Fruit fly (Drosophila melanogaster) whole organism, prepupa: ENCODE data around the gene CG45002.

ENCODE experiments used
- CG10631 ChIP-seq: fragments of 200-800 bp; sonication (Bioruptor generic); optimal IDR thresholded peaks from 2 replicates; lab custom pipeline; 2016; ENCODE audit warnings: missing biosample characterization, missing genetic modification characterization
- CG10669 ChIP-seq: fragments of 200-800 bp; sonication (Bioruptor generic); optimal IDR thresholded peaks from 3 replicates; lab custom pipeline; 2018; ENCODE audit warnings: missing biosample characterization, mild to moderate bottlenecking, missing genetic modification characterization, moderate library complexity
- CG15336 ChIP-seq: fragments of 200-800 bp; sonication (Bioruptor generic); IDR thresholded peaks from 2 replicates; pipeline ENCODE4 v1.3.6; 2022; ENCODE audit warnings: missing biosample characterization, missing genetic modification characterization
- CG1621 ChIP-seq: fragments of 200-800 bp; sonication (Bioruptor generic); optimal IDR thresholded peaks from 3 replicates; lab custom pipeline; 2018; ENCODE audit warnings: missing biosample characterization, mild to moderate bottlenecking, missing genetic modification characterization
- CG16779 ChIP-seq: fragments of 200-800 bp; sonication (Bioruptor generic); optimal IDR thresholded peaks from 3 replicates; lab custom pipeline; 2017; ENCODE audit warnings: missing biosample characterization, mild to moderate bottlenecking, missing genetic modification characterization
- CG31627 ChIP-seq: fragments of 200-800 bp; sonication (Bioruptor generic); optimal IDR thresholded peaks from 3 replicates; lab custom pipeline; 2016; ENCODE audit warnings: missing biosample characterization, missing genetic modification characterization
- CG32006 ChIP-seq: fragments of 200-800 bp; sonication (Bioruptor generic); optimal IDR thresholded peaks from 3 replicates; lab custom pipeline; 2017; ENCODE audit warnings: missing biosample characterization, mild to moderate bottlenecking, missing genetic modification characterization
- CG34406 ChIP-seq: fragments of 200-800 bp; sonication (Bioruptor generic); optimal IDR thresholded peaks from 3 replicates; lab custom pipeline; 2016; ENCODE audit warnings: missing biosample characterization, missing genetic modification characterization
- CG3919 ChIP-seq: fragments of 200-800 bp; sonication (Bioruptor generic); optimal IDR thresholded peaks from 3 replicates; lab custom pipeline; 2016; ENCODE audit warnings: missing biosample characterization, missing genetic modification characterization
- CG4318 ChIP-seq: fragments of 200-800 bp; sonication (Bioruptor generic); optimal IDR thresholded peaks from 3 replicates; lab custom pipeline; 2017; ENCODE audit warnings: missing biosample characterization, mild to moderate bottlenecking, missing genetic modification characterization
- CG6276 ChIP-seq: fragments of 200-800 bp; sonication (Bioruptor generic); optimal IDR thresholded peaks from 2 replicates; lab custom pipeline; 2017; ENCODE audit warnings: missing biosample characterization, mild to moderate bottlenecking, missing genetic modification characterization
- CG6808 ChIP-seq: fragments of 200-800 bp; sonication (Bioruptor generic); optimal IDR thresholded peaks from 3 replicates; lab custom pipeline; 2017; ENCODE audit warnings: missing biosample characterization, missing genetic modification characterization, mild to moderate bottlenecking, moderate library complexity, missing genetic modification reagents
- CG6854 ChIP-seq: fragments of 200-800 bp; sonication (Bioruptor generic); optimal IDR thresholded peaks from 2 replicates; lab custom pipeline; 2017; ENCODE audit warnings: missing biosample characterization, mild to moderate bottlenecking, missing genetic modification characterization
- CG8119 ChIP-seq: fragments of 200-800 bp; sonication (Bioruptor generic); IDR thresholded peaks from 3 replicates; pipeline ENCODE4 v1.3.6; 2022; ENCODE audit warnings: missing biosample characterization, missing genetic modification characterization
- CG8632 ChIP-seq: fragments of 200-800 bp; sonication (Bioruptor generic); optimal IDR thresholded peaks from 3 replicates; lab custom pipeline; 2016; ENCODE audit warnings: missing biosample characterization, missing genetic modification characterization
- CG9139 ChIP-seq: fragments of 200-800 bp; sonication (Bioruptor generic); optimal IDR thresholded peaks from 3 replicates; lab custom pipeline; 2017; ENCODE audit warnings: missing biosample characterization, mild to moderate bottlenecking, missing genetic modification characterization
- Eip75B ChIP-seq: fragments of 200-800 bp; sonication (Bioruptor generic); optimal IDR thresholded peaks from 3 replicates; lab custom pipeline; 2016; ENCODE audit warnings: missing biosample characterization, missing genetic modification characterization
- Eip78C ChIP-seq: fragments of 200-800 bp; sonication (Bioruptor generic); peaks from one replicate; lab custom pipeline; 2016; ENCODE audit warnings: missing biosample characterization, missing genetic modification characterization
- Ets21C ChIP-seq: fragments of 200-800 bp; sonication (Bioruptor generic); optimal IDR thresholded peaks from 3 replicates; lab custom pipeline; 2016; ENCODE audit warnings: missing biosample characterization, missing genetic modification characterization
- Gug ChIP-seq: fragments of 200-800 bp; sonication (Bioruptor generic); IDR thresholded peaks from 2 replicates; pipeline ENCODE4 v1.3.6; 2022; ENCODE audit warnings: missing biosample characterization, missing genetic modification characterization
- Hr39 ChIP-seq: fragments of 200-800 bp; sonication (Bioruptor generic); optimal IDR thresholded peaks from 2 replicates; lab custom pipeline; 2016; ENCODE audit warnings: missing biosample characterization, missing genetic modification characterization
- Hr4 ChIP-seq: fragments of 200-800 bp; sonication (Bioruptor generic); optimal IDR thresholded peaks from 3 replicates; lab custom pipeline; 2016; ENCODE audit warnings: missing biosample characterization, missing genetic modification characterization
- Met ChIP-seq: fragments of 200-800 bp; sonication (Bioruptor generic); optimal IDR thresholded peaks from 3 replicates; lab custom pipeline; 2016; ENCODE audit warnings: missing biosample characterization, missing genetic modification characterization
- OdsH ChIP-seq: fragments of 200-800 bp; sonication (Bioruptor generic); optimal IDR thresholded peaks from 3 replicates; lab custom pipeline; 2016; ENCODE audit warnings: missing biosample characterization, missing genetic modification characterization
- Smox ChIP-seq: fragments of 200-800 bp; sonication (Bioruptor generic); optimal IDR thresholded peaks from 3 replicates; lab custom pipeline; 2016; ENCODE audit warnings: missing biosample characterization, missing genetic modification characterization
- Sox102F ChIP-seq: fragments of 200-800 bp; sonication (Bioruptor generic); optimal IDR thresholded peaks from 2 replicates; lab custom pipeline; 2016; ENCODE audit warnings: missing biosample characterization, mild to moderate bottlenecking, missing genetic modification characterization
- achi ChIP-seq: fragments of 200-800 bp; sonication (Bioruptor generic); optimal IDR thresholded peaks from 3 replicates; lab custom pipeline; 2016; ENCODE audit warnings: missing biosample characterization, missing genetic modification characterization
- acj6 ChIP-seq: fragments of 200-800 bp; sonication (Bioruptor generic); optimal IDR thresholded peaks from 3 replicates; lab custom pipeline; 2016; ENCODE audit warnings: missing biosample characterization, missing genetic modification characterization
- cyc ChIP-seq: fragments of 200-800 bp; sonication (Bioruptor generic); optimal IDR thresholded peaks from 3 replicates; lab custom pipeline; 2016; ENCODE audit warnings: missing biosample characterization, missing genetic modification characterization
- dac ChIP-seq: fragments of 200-800 bp; sonication (Bioruptor generic); optimal IDR thresholded peaks from 2 replicates; lab custom pipeline; 2017; ENCODE audit warnings: missing biosample characterization, mild to moderate bottlenecking, missing genetic modification characterization
- eg ChIP-seq: fragments of 200-800 bp; sonication (Bioruptor generic); IDR thresholded peaks from 3 replicates; pipeline ENCODE4 v1.3.6; 2022; ENCODE audit warnings: missing biosample characterization, missing genetic modification characterization
- esn ChIP-seq: fragments of 200-800 bp; sonication (Bioruptor generic); optimal IDR thresholded peaks from 2 replicates; lab custom pipeline; 2016; ENCODE audit warnings: missing biosample characterization, mild to moderate bottlenecking, missing genetic modification characterization, moderate library complexity
- fd85E ChIP-seq: fragments of 200-800 bp; sonication (Bioruptor generic); optimal IDR thresholded peaks from 3 replicates; lab custom pipeline; 2016; ENCODE audit warnings: missing biosample characterization, missing genetic modification characterization
- fkh ChIP-seq: fragments of 200-800 bp; sonication (Bioruptor generic); optimal IDR thresholded peaks from 3 replicates; lab custom pipeline; 2017; ENCODE audit warnings: missing biosample characterization, mild to moderate bottlenecking, missing genetic modification characterization, moderate library complexity
- net ChIP-seq: fragments of 200-800 bp; sonication (Bioruptor generic); optimal IDR thresholded peaks from 3 replicates; lab custom pipeline; 2016; ENCODE audit warnings: missing biosample characterization, missing genetic modification characterization
- pdm3 ChIP-seq: fragments of 200-800 bp; sonication (Bioruptor generic); optimal IDR thresholded peaks from 3 replicates; lab custom pipeline; 2016; ENCODE audit warnings: missing biosample characterization, missing genetic modification characterization
- ss ChIP-seq, 2 experiments: fragments of 200-800 bp; sonication (Bioruptor generic); optimal IDR thresholded peaks; 2 replicates in 1 of 2; 3 replicates in 1 of 2; lab custom pipeline; 2017 to 2018; ENCODE audit warnings: mild to moderate bottlenecking in 2 of 2, missing biosample characterization in 2 of 2, missing genetic modification characterization in 2 of 2, moderate library complexity in 1 of 2
- svp ChIP-seq: fragments of 200-800 bp; sonication (Bioruptor generic); peaks from one replicate; lab custom pipeline; 2016; ENCODE audit warnings: missing biosample characterization, missing genetic modification characterization
- topi ChIP-seq: fragments of 200-800 bp; sonication (Bioruptor generic); optimal IDR thresholded peaks from 3 replicates; lab custom pipeline; 2016; ENCODE audit warnings: missing biosample characterization, missing genetic modification characterization
- vri ChIP-seq: fragments of 200-800 bp; sonication (Bioruptor generic); optimal IDR thresholded peaks from 3 replicates; lab custom pipeline; 2016; ENCODE audit warnings: missing biosample characterization, mild to moderate bottlenecking, missing genetic modification characterization

Gene CG45002

dm6 chrX:17111958-17112953 lies 45.7 kb upstream of the CG45002 start (continued):
- TF ChIP-seq topi = peak; percentile 43
- peak; percentile 36 for TF ChIP-seq achi (GFP tag; lab: Kevin White, UChicago)
- peak; percentile 76 for TF ChIP-seq CG32006 (GFP tag; lab: Kevin White, UChicago)
- peak in 1 of 2 experiments; percentile 15 for TF ChIP-seq ss (GFP tag; optimal IDR thresholded peaks at IDR 0.05; lab: Kevin White, UChicago)
- no peak for TF ChIP-seq vri (GFP tag; lab: Kevin White, UChicago)
- peak; percentile 42 for TF ChIP-seq OdsH (GFP tag; lab: Kevin White, UChicago)
- peak; percentile 30 for TF ChIP-seq cyc (GFP tag; lab: Kevin White, UChicago)
- TF ChIP-seq CG6854 = no peak
- peak; percentile 37 for TF ChIP-seq Smox (GFP tag; lab: Kevin White, UChicago)
- no peak for TF ChIP-seq CG16779 (tag; lab: Kevin White, UChicago)
- no peak for TF ChIP-seq fkh (GFP tag; lab: Kevin White, UChicago)
- no peak for TF ChIP-seq CG9139 (GFP tag; lab: Kevin White, UChicago)
- TF ChIP-seq fd85E (GFP tag; lab: Kevin White, UChicago) = no peak
- TF ChIP-seq CG8119 (GFP tag; lab: Robert Waterston, UW) = peak; percentile 35; the same call in 1 of the 3 replicates
- no peak for TF ChIP-seq CG8632
- TF ChIP-seq CG34406 (GFP tag; lab: Kevin White, UChicago) = no peak
- peak; percentile 17 for TF ChIP-seq svp

dm6 chrX:17111274-17111673 lies 44.7 kb upstream of the CG45002 start:
- TF ChIP-seq eg (GFP tag; lab: Robert Waterston, UW) = peak; percentile 28; the same call in 1 of the 3 replicates
- TF ChIP-seq CG10631 (GFP tag; lab: Kevin White, UChicago) = peak; percentile 38
- peak; percentile 59 for TF ChIP-seq CG32006 (GFP tag; lab: Kevin White, UChicago)
- peak; percentile 1 for TF ChIP-seq CG3919 (GFP tag; lab: Kevin White, UChicago)
- peak; percentile 22 for TF ChIP-seq CG34406 (GFP tag; lab: Kevin White, UChicago)
- TF ChIP-seq Ets21C (GFP tag; lab: Kevin White, UChicago) = no peak
- TF ChIP-seq CG6276 = no peak
- TF ChIP-seq OdsH (GFP tag; lab: Kevin White, UChicago) = peak; percentile 30
- TF ChIP-seq CG6854 = no peak
- no peak for TF ChIP-seq Sox102F (GFP tag; lab: Kevin White, UChicago)
- TF ChIP-seq CG1621 = no peak
- TF ChIP-seq Eip78C (GFP tag; lab: Kevin White, UChicago) = peak; percentile 76
- peak; percentile 22 for TF ChIP-seq achi (GFP tag; lab: Kevin White, UChicago)
- peak; percentile 9 for TF ChIP-seq esn (GFP tag; lab: Kevin White, UChicago)
- peak; percentile 44 for TF ChIP-seq CG4318
- TF ChIP-seq CG10669 (GFP tag; lab: Kevin White, UChicago) = peak; percentile 6
- peak; percentile 0 for TF ChIP-seq net (GFP tag; lab: Kevin White, UChicago)
- TF ChIP-seq Hr4 (GFP tag; lab: Kevin White, UChicago) = peak; percentile 21
- TF ChIP-seq Gug (GFP tag; lab: Robert Waterston, UW) = no peak
- peak; percentile 35 for TF ChIP-seq pdm3 (GFP tag; lab: Kevin White, UChicago)
- TF ChIP-seq Met (GFP tag; lab: Kevin White, UChicago) = peak; percentile 38
- peak; percentile 20; the same call in 1 of the 2 replicates for TF ChIP-seq CG15336 (GFP tag; lab: Robert Waterston, UW)
- TF ChIP-seq dac (GFP tag; lab: Kevin White, UChicago) = no peak
- peak; percentile 6 for TF ChIP-seq topi
- no peak for TF ChIP-seq CG6808 (GFP tag; lab: Kevin White, UChicago)
- peak; percentile 73 for TF ChIP-seq svp
- TF ChIP-seq Hr39 (GFP tag; lab: Kevin White, UChicago) = peak; percentile 2
- peak; percentile 0 for TF ChIP-seq CG31627
- peak; percentile 44; the same call in 2 of the 3 replicates for TF ChIP-seq CG8119 (GFP tag; lab: Robert Waterston, UW)
- peak; percentile 23 for TF ChIP-seq acj6
- TF ChIP-seq Smox (GFP tag; lab: Kevin White, UChicago) = peak; percentile 14
- TF ChIP-seq Eip75B (GFP tag; lab: Kevin White, UChicago) = no peak
